Worm (Caenorhabditis elegans): ENCODE measurements around the gene acs-7.

- TF ChIP-seq mml-1 (tag; optimal IDR thresholded peaks at IDR 0.05) (no peak), pha-4 (tag; optimal IDR thresholded peaks at IDR 0.05) (no peak)
Observed at ce11 chrII:9275173-9275572, 16.6 kb upstream of the acs-7 start.
